Fruit fly (Drosophila melanogaster) whole organism, embryonic: ENCODE measurements around the gene CG15439.

ENCODE experiments used
- CG10267 ChIP-seq: fragments of 200-800 bp; sonication (Bioruptor generic); optimal IDR thresholded peaks from 2 replicates; lab custom pipeline; 2018; ENCODE audit warnings: missing biosample characterization, mild to moderate bottlenecking, missing genetic modification characterization, moderate library complexity
- CG10366 ChIP-seq: fragments of 200-800 bp; sonication (Bioruptor generic); IDR thresholded peaks from 2 replicates; pipeline ENCODE4 v1.3.6; 2022; ENCODE audit warnings: missing biosample characterization, missing genetic modification characterization
- CG11695 ChIP-seq: fragments of 200-800 bp; sonication (Bioruptor generic); IDR thresholded peaks from 3 replicates; pipeline ENCODE4 v1.3.6; 2022; ENCODE audit warnings: missing biosample characterization, missing genetic modification characterization
- CG13894 ChIP-seq: fragments of 200-800 bp; sonication (Bioruptor generic); optimal IDR thresholded peaks from 3 replicates; lab custom pipeline; 2018; ENCODE audit warnings: missing biosample characterization, mild to moderate bottlenecking, missing genetic modification characterization, moderate library complexity
- CG14014 ChIP-seq: fragments of 200-800 bp; sonication (Bioruptor generic); IDR thresholded peaks from 2 replicates; pipeline ENCODE4 v1.3.6; 2022; ENCODE audit warnings: missing biosample characterization, missing genetic modification characterization
- CG14710 ChIP-seq: fragments of 200-800 bp; sonication (Bioruptor generic); optimal IDR thresholded peaks from 3 replicates; lab custom pipeline; 2019; ENCODE audit warnings: missing biosample characterization, mild to moderate bottlenecking, missing genetic modification characterization, moderate library complexity
- CG16813 ChIP-seq: fragments of 200-800 bp; sonication (Bioruptor generic); IDR thresholded peaks from 3 replicates; pipeline ENCODE4 v1.3.6; 2022; ENCODE audit warnings: missing biosample characterization, missing genetic modification characterization; ENCODE audit not compliant: partially characterized antibody
- CG3163 ChIP-seq: fragments of 200-800 bp; sonication (Bioruptor generic); optimal IDR thresholded peaks from 3 replicates; lab custom pipeline; 2016; ENCODE audit warnings: missing biosample characterization, missing genetic modification characterization
- CG7556 ChIP-seq: fragments of 200-800 bp; sonication (Bioruptor generic); optimal IDR thresholded peaks from 2 replicates; lab custom pipeline; 2017; ENCODE audit warnings: missing biosample characterization, mild to moderate bottlenecking, missing genetic modification characterization
- CG7839 ChIP-seq: fragments of 200-800 bp; sonication (Bioruptor generic); optimal IDR thresholded peaks from 3 replicates; lab custom pipeline; 2018; ENCODE audit warnings: missing biosample characterization, mild to moderate bottlenecking, missing genetic modification characterization, moderate library complexity
- CTCF ChIP-seq: fragments of 200-800 bp; sonication (Bioruptor generic); optimal IDR thresholded peaks from 2 replicates; lab custom pipeline; 2017; ENCODE audit warnings: missing biosample characterization, mild to moderate bottlenecking, missing genetic modification characterization, moderate library complexity
- CoRest ChIP-seq: fragments of 200-800 bp; sonication (Bioruptor generic); optimal IDR thresholded peaks from 3 replicates; lab custom pipeline; 2018; ENCODE audit warnings: missing biosample characterization, mild to moderate bottlenecking, missing genetic modification characterization, moderate library complexity
- Dll ChIP-seq: fragments of 200-800 bp; sonication (Bioruptor generic); IDR thresholded peaks from 4 replicates; pipeline ENCODE4 v1.3.6; 2022; ENCODE audit warnings: missing biosample characterization, missing genetic modification characterization; ENCODE audit not compliant: partially characterized antibody
- Doc3 ChIP-seq: fragments of 200-800 bp; sonication (Bioruptor generic); IDR thresholded peaks from 3 replicates; pipeline ENCODE4 v1.3.6; 2022; ENCODE audit warnings: missing biosample characterization, missing genetic modification characterization; ENCODE audit not compliant: partially characterized antibody
- Drgx ChIP-seq: fragments of 200-800 bp; sonication (Bioruptor generic); IDR thresholded peaks from 2 replicates; pipeline ENCODE4 v1.3.6; 2022; ENCODE audit warnings: missing biosample characterization, missing genetic modification characterization
- Hmr ChIP-seq: fragments of 200-800 bp; sonication (Bioruptor generic); optimal IDR thresholded peaks from 3 replicates; lab custom pipeline; 2017; ENCODE audit warnings: mild to moderate bottlenecking, missing biosample characterization, missing genetic modification reagents, missing genetic modification characterization
- Med ChIP-seq: fragments of 200-800 bp; sonication (Bioruptor generic); peaks from one replicate; lab custom pipeline; 2016; ENCODE audit warnings: missing biosample characterization, missing genetic modification characterization, mild to moderate bottlenecking, inconsistent platforms, moderate library complexity
- Mrtf ChIP-seq: fragments of 200-800 bp; sonication (Bioruptor generic); IDR thresholded peaks from 3 replicates; pipeline ENCODE4 v1.3.6; 2022; ENCODE audit warnings: missing biosample characterization, missing genetic modification characterization
- Optix ChIP-seq: fragments of 200-800 bp; sonication (Bioruptor generic); IDR thresholded peaks from 3 replicates; pipeline ENCODE4 v1.3.6; 2022; ENCODE audit warnings: missing biosample characterization, missing genetic modification characterization
- abd-A ChIP-seq: fragments of 200-800 bp; sonication (Bioruptor generic); optimal IDR thresholded peaks from 3 replicates; lab custom pipeline; 2019; ENCODE audit warnings: missing biosample characterization, mild to moderate bottlenecking, missing genetic modification characterization, moderate library complexity
- ato ChIP-seq: fragments of 200-800 bp; sonication (Bioruptor generic); IDR thresholded peaks from 2 replicates; pipeline ENCODE4 v1.3.6; 2022; ENCODE audit warnings: missing biosample characterization, missing genetic modification characterization; ENCODE audit not compliant: partially characterized antibody
- bsh ChIP-seq, 2 experiments: fragments of 200-800 bp; sonication (Bioruptor generic); optimal IDR thresholded peaks; 2 replicates each; lab custom pipeline; 2017 to 2018; ENCODE audit warnings: mild to moderate bottlenecking in 2 of 2, missing biosample characterization in 2 of 2, missing genetic modification characterization in 2 of 2, moderate library complexity in 1 of 2
- cad ChIP-seq: fragments of >200 bp; optimal IDR thresholded peaks from 2 replicates; lab custom pipeline; 2017; ENCODE audit warnings: missing biosample characterization, missing genetic modification characterization
- crol ChIP-seq: fragments of 200-800 bp; sonication (Bioruptor generic); IDR thresholded peaks from 2 replicates; pipeline ENCODE4 v1.3.6; 2022; ENCODE audit warnings: missing biosample characterization, missing genetic modification characterization
- ewg ChIP-seq: fragments of 200-800 bp; sonication (Bioruptor generic); optimal IDR thresholded peaks from 3 replicates; lab custom pipeline; 2017; ENCODE audit warnings: mild to moderate bottlenecking, missing biosample characterization, missing genetic modification reagents, missing genetic modification characterization
- fd102C ChIP-seq: fragments of 200-800 bp; sonication (Bioruptor generic); optimal IDR thresholded peaks from 2 replicates; lab custom pipeline; 2018; ENCODE audit warnings: missing biosample characterization, mild to moderate bottlenecking, missing genetic modification characterization, moderate library complexity
- gfzf ChIP-seq: fragments of 200-800 bp; sonication (Bioruptor generic); optimal IDR thresholded peaks from 2 replicates; lab custom pipeline; 2016; ENCODE audit warnings: missing biosample characterization, mild to moderate bottlenecking, missing genetic modification characterization, moderate library complexity
- hbn ChIP-seq: fragments of 200-800 bp; sonication (Bioruptor generic); IDR thresholded peaks from 2 replicates; pipeline ENCODE4 v1.3.6; 2022; ENCODE audit warnings: missing biosample characterization, missing genetic modification characterization; ENCODE audit not compliant: partially characterized antibody
- ind ChIP-seq: fragments of 200-800 bp; sonication (Bioruptor generic); optimal IDR thresholded peaks from 3 replicates; lab custom pipeline; 2016; ENCODE audit warnings: missing biosample characterization, missing genetic modification characterization
- jumu ChIP-seq: fragments of 200-800 bp; sonication (Bioruptor generic); optimal IDR thresholded peaks from 3 replicates; lab custom pipeline; 2016; ENCODE audit warnings: missing biosample characterization, missing genetic modification characterization
- lov ChIP-seq, 2 experiments: fragments of 200-800 bp in 1 of 2; fragments of >200 bp in 1 of 2; sonication (Bioruptor generic) in 1 of 2; IDR thresholded peaks in 1 of 2; optimal IDR thresholded peaks in 1 of 2; 2 replicates in 1 of 2; 3 replicates in 1 of 2; pipeline versions ENCODE4 v1.3.6 to Lab custom; 2017 to 2022; ENCODE audit warnings: missing biosample characterization in 1 of 2, missing genetic modification characterization in 1 of 2
- oc ChIP-seq: fragments of 200-800 bp; sonication (Bioruptor generic); optimal IDR thresholded peaks from 2 replicates; lab custom pipeline; 2018; ENCODE audit warnings: missing biosample characterization, mild to moderate bottlenecking, missing genetic modification characterization, moderate library complexity
- onecut ChIP-seq: fragments of 200-800 bp; sonication (Bioruptor generic); IDR thresholded peaks from 2 replicates; pipeline ENCODE4 v1.3.6; 2022; ENCODE audit warnings: missing biosample characterization, missing genetic modification characterization
- otp ChIP-seq: fragments of 200-800 bp; sonication (Bioruptor generic); IDR thresholded peaks from 3 replicates; pipeline ENCODE4, ENCODE4 v1.3.6; 2022; ENCODE audit warnings: missing biosample characterization, missing genetic modification characterization
- row ChIP-seq: fragments of 200-800 bp; sonication (Bioruptor generic); IDR thresholded peaks from 3 replicates; pipeline ENCODE4 v1.3.6; 2022; ENCODE audit warnings: missing biosample characterization, missing genetic modification characterization
- scrt ChIP-seq: fragments of 200-800 bp; sonication (Bioruptor generic); optimal IDR thresholded peaks from 2 replicates; lab custom pipeline; 2018; ENCODE audit warnings: missing biosample characterization, mild to moderate bottlenecking, missing genetic modification characterization, moderate library complexity
- sens ChIP-seq: fragments of 200-800 bp; sonication (Bioruptor generic); peaks from one replicate; lab custom pipeline; 2016; ENCODE audit warnings: missing biosample characterization, missing genetic modification characterization
- sna ChIP-seq: fragments of 200-800 bp; sonication (Bioruptor generic); IDR thresholded peaks from 2 replicates; pipeline ENCODE4 v1.3.6; 2022; ENCODE audit warnings: missing biosample characterization, missing genetic modification characterization; ENCODE audit not compliant: partially characterized antibody
- sr ChIP-seq: fragments of 200-800 bp; sonication (Bioruptor generic); IDR thresholded peaks from 3 replicates; pipeline ENCODE4 v1.3.6; 2022; ENCODE audit warnings: missing biosample characterization, missing genetic modification characterization
- tgo ChIP-seq: fragments of 200-800 bp; sonication (Bioruptor generic); IDR thresholded peaks from 3 replicates; pipeline ENCODE4 v1.3.6; 2022; ENCODE audit warnings: missing biosample characterization, missing genetic modification characterization
- wdn ChIP-seq: fragments of 200-800 bp; sonication (Bioruptor generic); IDR thresholded peaks from 2 replicates; pipeline ENCODE4 v1.3.6; 2022; ENCODE audit warnings: missing biosample characterization, missing genetic modification characterization

CG15439 gene

dm6 chr2L:4417982-4418381 lies 34.9 kb downstream of the CG15439 start (continued):
- TF ChIP-seq tgo (GFP tag; lab: Robert Waterston, UW) (no peak), onecut (GFP tag; lab: Robert Waterston, UW) (peak; percentile 33; the same call in 1 of the 2 replicates), otp (GFP tag; lab: Robert Waterston, UW) (0 out of 3 replicates have a peak, but pooled peaks have one; percentile 42), fd102C (no peak), CG10366 (GFP tag; lab: Robert Waterston, UW) (peak; percentile 38), scrt (peak; percentile 48), lov (optimal IDR thresholded peaks at IDR 0.05; lab: Kevin White, UChicago) (no peak), lov (GFP tag; IDR thresholded peaks at IDR 0.05; lab: Robert Waterston, UW) (0 out of 3 replicates have a peak, but pooled peaks have one; percentile 51), Optix (GFP tag; lab: Robert Waterston, UW) (peak; percentile 32; the same call in 1 of the 3 replicates), CG7556 (no peak)

- TF ChIP-seq Drgx (peak; percentile 25; the same call in 1 of the 2 replicates), bsh (GFP tag; optimal IDR thresholded peaks at IDR 0.05; lab: Kevin White, UChicago) (peak in 1 of 2 experiments; percentile 41), fd102C (no peak)
These were observed 35.9 kb downstream of the CG15439 start for dm6 chr2L:4416903-4417302.

- peak; percentile 26; the same call in 1 of the 3 replicates for TF ChIP-seq row (GFP tag; lab: Robert Waterston, UW)
- TF ChIP-seq CG13894 (tag; lab: Kevin White, UChicago), result no peak
- no peak for TF ChIP-seq wdn (GFP tag; lab: Robert Waterston, UW)
- TF ChIP-seq Med (GFP tag; lab: Kevin White, UChicago), result peak; percentile 50
- TF ChIP-seq ewg (GFP tag; lab: Kevin White, UChicago), result no peak
- no peak for TF ChIP-seq CG7839 (tag; lab: Kevin White, UChicago)
- no peak for TF ChIP-seq Mrtf (GFP tag; lab: Robert Waterston, UW)
- TF ChIP-seq Drgx, result 0 out of 2 replicates have a peak, but pooled peaks have one; percentile 34
- TF ChIP-seq sr (GFP tag; lab: Robert Waterston, UW), result no peak
- TF ChIP-seq, all 482 proteins: peak for 3
These were observed 36.7 kb downstream of the CG15439 start for dm6 chr2L:4416089-4416488.

dm6 chr2L:4414059-4414458 lies 38.8 kb downstream of the CG15439 start:
- peak; percentile 26; the same call in 1 of the 2 replicates for TF ChIP-seq crol
- TF ChIP-seq scrt, result peak; percentile 70
- TF ChIP-seq ind (GFP tag; lab: Kevin White, UChicago), result no peak
- peak; percentile 77 for TF ChIP-seq abd-A
- TF ChIP-seq CG14014 (GFP tag; lab: Robert Waterston, UW), result no peak

dm6 chr2L:4410855-4411254 lies 42.0 kb downstream of the CG15439 start, which contains the start of gene CG43055:
Gene CG43055 (plus strand): TSS chr2L:4411155.
- TF ChIP-seq cad (GFP tag; lab: Kevin White, UChicago), result no peak
- peak; percentile 9 for TF ChIP-seq sens (GFP tag; lab: Kevin White, UChicago)

- TF ChIP-seq CG16813 (GFP tag; lab: Robert Waterston, UW) (peak; percentile 74), Dll (GFP tag; lab: Robert Waterston, UW) (peak; percentile 85), ato (GFP tag; lab: Robert Waterston, UW) (peak; percentile 72), CoRest (peak; percentile 32), sna (GFP tag; lab: Robert Waterston, UW) (peak; percentile 78), jumu (GFP tag; lab: Kevin White, UChicago) (no peak), gfzf (GFP tag; lab: Kevin White, UChicago) (peak; percentile 20), CG10267 (no peak), CG14710 (tag; lab: Kevin White, UChicago) (peak; percentile 22), CTCF (peak; percentile 14), hbn (GFP tag; lab: Robert Waterston, UW) (peak; percentile 77), Hmr (GFP tag; lab: Kevin White, UChicago) (peak; percentile 12), Doc3 (peak; percentile 64), oc (no peak), CG11695 (no peak), CG3163 (GFP tag; lab: Kevin White, UChicago) (peak; percentile 5)
These were observed 49.7 kb downstream of the CG15439 start, which contains the start of gene Dim1 for dm6 chr2L:4403013-4403604. Gene Dim1 (plus strand): TSS chr2L:4403251.
